Worm (Caenorhabditis elegans) whole organism, late embryonic: ENCODE data around the gene atp-4.

Source experiments
- K02D7.2 ChIP-seq: sonication (generic microtip); optimal IDR thresholded peaks from 2 replicates; lab custom pipeline; 2017; ENCODE audit warnings: mild to moderate bottlenecking, missing genetic modification characterization, missing compliant biosample characterization
- elt-2 ChIP-seq: sonication (generic microtip); optimal IDR thresholded peaks from 2 replicates; lab custom pipeline; 2016; ENCODE audit warnings: missing genetic modification reagents, missing genetic modification characterization, missing compliant biosample characterization
- madf-2 ChIP-seq: sonication (generic microtip); optimal IDR thresholded peaks from 2 replicates; lab custom pipeline; 2017; ENCODE audit warnings: missing genetic modification characterization, missing compliant biosample characterization
- pha-4 ChIP-seq: fragments of 150-350 bp; optimal IDR thresholded peaks from 2 replicates; lab custom pipeline; 2018; ENCODE audit warnings: missing biosample characterization, missing genetic modification reagents, missing genetic modification characterization
- sdc-2 ChIP-seq: sonication (generic microtip); optimal IDR thresholded peaks from 2 replicates; lab custom pipeline; 2016; ENCODE audit warnings: missing genotype, missing genetic modification characterization, missing compliant biosample characterization

ce11 chrV:6385677-6386276 lies 41.1 kb downstream of the atp-4 start:
- TF ChIP-seq madf-2 (tag; lab: Kevin White, UChicago): no peak
- no peak for TF ChIP-seq pha-4 (tag; lab: Kevin White, UChicago)
- TF ChIP-seq elt-2 (tag; lab: Kevin White, UChicago): no peak
- no peak for TF ChIP-seq sdc-2 (tag; lab: Kevin White, UChicago)
- no peak for TF ChIP-seq K02D7.2 (tag; lab: Kevin White, UChicago)
